Worm (Caenorhabditis elegans): ENCODE data around the gene gly-8.

DNA sequence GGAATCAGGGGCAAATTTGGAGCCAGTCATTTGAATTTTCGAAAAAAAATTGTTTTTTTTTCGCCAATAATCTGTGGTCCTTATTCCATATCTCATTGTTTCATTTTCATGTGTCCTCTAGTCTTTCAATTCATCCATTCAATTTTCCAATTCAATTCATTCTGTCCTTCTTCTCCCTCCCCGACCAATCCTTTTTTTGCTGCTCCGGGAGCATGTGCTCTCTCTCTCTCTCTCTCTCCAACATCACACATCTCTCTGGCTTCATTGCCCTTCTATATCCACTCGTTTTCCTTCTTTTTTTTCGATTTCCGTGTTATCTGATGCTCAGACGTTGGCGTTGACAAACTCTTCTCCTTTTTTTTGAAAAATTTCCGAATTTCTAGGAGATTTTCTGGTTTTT lies 38.4 kb downstream of the gly-8 start:
- no peak for TF ChIP-seq ama-1 (optimal IDR thresholded peaks at IDR 0.05)
- no peak for TF ChIP-seq hmg-4 (GFP tag; optimal IDR thresholded peaks at IDR 0.05)
- TF ChIP-seq aly-1 (tag; optimal IDR thresholded peaks at IDR 0.05): no peak
- TF ChIP-seq sea-1 (GFP tag; conservative IDR thresholded peaks at IDR 0.05): no peak
- no peak for TF ChIP-seq ceh-13 (GFP tag; optimal IDR thresholded peaks at IDR 0.05)
- no peak for TF ChIP-seq ceh-36 (tag; optimal IDR thresholded peaks at IDR 0.05)
- TF ChIP-seq flt-1 (GFP tag; IDR thresholded peaks at IDR 0.05): no peak
- TF ChIP-seq pes-1 (GFP tag; IDR thresholded peaks at IDR 0.05): no peak
- no peak for TF ChIP-seq tbx-11 (GFP tag; IDR thresholded peaks at IDR 0.05)
- TF ChIP-seq B0310.2 (tag; optimal IDR thresholded peaks at IDR 0.05): no peak
- no peak for TF ChIP-seq hmbx-1 (tag; optimal IDR thresholded peaks at IDR 0.05)
- no peak for TF ChIP-seq scrt-1 (GFP tag; IDR thresholded peaks at IDR 0.05)
- TF ChIP-seq tbx-37 (GFP tag; conservative IDR thresholded peaks at IDR 0.05): no peak

All from whole organism, early embryonic.